Fruit fly (Drosophila melanogaster) whole organism: ENCODE results near the gene pigeon.

ENCODE experiments used
- CG8478 ChIP-seq: fragments of >200 bp; optimal IDR thresholded peaks from 2 replicates; lab custom pipeline; 2018; ENCODE audit warnings: inconsistent platforms
- Dll ChIP-seq: fragments of >200 bp; optimal IDR thresholded peaks from 2 replicates; lab custom pipeline; 2017

- TF ChIP-seq Dll (no peak), CG8478 (no peak)
These were observed at the start of gene pigeon, which contains the start of gene gammaTub37C for dm6 chr2L:19185676-19186239.
